Fruit fly (Drosophila melanogaster): ENCODE measurements around the gene CG46281.

The CG46281 gene

dm6 chr3R:12982167-12982981, 47.7 kb downstream of the CG46281 start (continued):
- TF ChIP-seq ttk (GFP tag; IDR thresholded peaks at IDR 0.05) (0 out of 2 replicates have a peak, but pooled peaks have one; percentile 20), lilli (GFP tag; optimal IDR thresholded peaks at IDR 0.05) (peak; percentile 63), CG16863 (GFP tag; optimal IDR thresholded peaks at IDR 0.05) (no peak), D19A (tag; optimal IDR thresholded peaks at IDR 0.05) (peak; percentile 54), CG10959 (GFP tag; IDR thresholded peaks at IDR 0.05) (no peak), Nf-YB (GFP tag; optimal IDR thresholded peaks at IDR 0.05) (peak; percentile 52), CG18011 (GFP tag; optimal IDR thresholded peaks at IDR 0.05) (peak; percentile 51), vnd (GFP tag; IDR thresholded peaks at IDR 0.05; ENCODE audit: partially characterized antibody) (no peak), CG2199 (GFP tag; IDR thresholded peaks at IDR 0.05) (no peak), CG13296 (GFP tag; optimal IDR thresholded peaks at IDR 0.05) (peak; percentile 79), Dip2 (GFP tag; IDR thresholded peaks at IDR 0.05) (no peak), Rfx (GFP tag; IDR thresholded peaks at IDR 0.05) (peak; percentile 80; the same call in 1 of the 2 replicates), chif (GFP tag; optimal IDR thresholded peaks at IDR 0.05) (no peak), crc (GFP tag; optimal IDR thresholded peaks at IDR 0.05) (peak; percentile 13), rib (GFP tag; IDR thresholded peaks at IDR 0.05) (peak; percentile 43; the same call in 1 of the 2 replicates), CG12942 (GFP tag; optimal IDR thresholded peaks at IDR 0.05) (peak; percentile 20), sens-2 (GFP tag; IDR thresholded peaks at IDR 0.05) (0 out of 2 replicates have a peak, but pooled peaks have one; percentile 7), NFAT (GFP tag; IDR thresholded peaks at IDR 0.05) (peak; percentile 52; the same call in 1 of the 2 replicates), B-H1 (GFP tag; IDR thresholded peaks at IDR 0.05) (no peak), Gug (GFP tag; IDR thresholded peaks at IDR 0.05) (no peak), ken (GFP tag; IDR thresholded peaks at IDR 0.05) (no peak; the same call in 2 of the 3 replicates), ara (GFP tag; IDR thresholded peaks at IDR 0.05) (peak; percentile 68; the same call in 1 of the 2 replicates), cg (GFP tag; optimal IDR thresholded peaks at IDR 0.05) (peak; percentile 95), stwl (tag; optimal IDR thresholded peaks at IDR 0.05) (peak; percentile 44), CG30431 (GFP tag; optimal IDR thresholded peaks at IDR 0.05) (peak; percentile 28), onecut (GFP tag; IDR thresholded peaks at IDR 0.05) (peak; percentile 55; the same call in 1 of the 2 replicates), E2f1 (GFP tag; IDR thresholded peaks at IDR 0.05) (peak; percentile 56; the same call in 1 of the 2 replicates), CG33213 (GFP tag; optimal IDR thresholded peaks at IDR 0.05) (no peak), Optix (GFP tag; IDR thresholded peaks at IDR 0.05) (0 out of 3 replicates have a peak, but pooled peaks have one; percentile 5), HLH4C (GFP tag; IDR thresholded peaks at IDR 0.05; ENCODE audit: partially characterized antibody) (no peak), unpg (GFP tag; optimal IDR thresholded peaks at IDR 0.05) (peak; percentile 70), CG18262 (tag; optimal IDR thresholded peaks at IDR 0.05) (peak; percentile 52), bsh (GFP tag; optimal IDR thresholded peaks at IDR 0.05) (peak; percentile 23 to 67), sug (tag; optimal IDR thresholded peaks at IDR 0.05) (peak; percentile 81), Dfd (GFP tag; optimal IDR thresholded peaks at IDR 0.05) (no peak), CG8290 (GFP tag; optimal IDR thresholded peaks at IDR 0.05) (no peak), CG8290 (tag; optimal IDR thresholded peaks at IDR 0.05) (peak in 1 of 2 experiments; percentile 60), CG2129 (GFP tag; IDR thresholded peaks at IDR 0.05; ENCODE audit: partially characterized antibody) (no peak), YL-1 (GFP tag; optimal IDR thresholded peaks at IDR 0.05) (no peak), CG31388 (GFP tag; optimal IDR thresholded peaks at IDR 0.05) (no peak), CG12236 (GFP tag; optimal IDR thresholded peaks at IDR 0.05) (peak; percentile 2), esg (GFP tag; conservative IDR thresholded peaks at IDR 0.05) (peak; percentile 75), CG13424 (tag; optimal IDR thresholded peaks at IDR 0.05) (peak; percentile 73), CG3726 (GFP tag; IDR thresholded peaks at IDR 0.05) (no peak), ham (GFP tag; IDR thresholded peaks at IDR 0.05) (no peak), ems (GFP tag; optimal IDR thresholded peaks at IDR 0.05) (no peak), luna (GFP tag; optimal IDR thresholded peaks at IDR 0.05) (no peak), gcm (GFP tag; optimal IDR thresholded peaks at IDR 0.05) (peak; percentile 38), Xrp1 (GFP tag; IDR thresholded peaks at IDR 0.05) (peak; percentile 58; the same call in 1 of the 2 replicates)

All from whole organism, embryonic.